Fruit fly (Drosophila melanogaster) whole organism, embryonic: ENCODE results near the gene Xe7.

Source experiments
- CG10267 ChIP-seq: fragments of 200-800 bp; sonication (Bioruptor generic); optimal IDR thresholded peaks from 2 replicates; lab custom pipeline; 2018; ENCODE audit warnings: missing biosample characterization, mild to moderate bottlenecking, missing genetic modification characterization, moderate library complexity
- CG12769 ChIP-seq: fragments of 200-800 bp; sonication (Bioruptor generic); optimal IDR thresholded peaks from 2 replicates; lab custom pipeline; 2019; ENCODE audit warnings: missing biosample characterization, mild to moderate bottlenecking, missing genetic modification characterization, moderate library complexity
- CG14050 ChIP-seq: fragments of 200-800 bp; sonication (Bioruptor generic); IDR thresholded peaks from 3 replicates; pipeline ENCODE4 v1.3.6; 2022; ENCODE audit warnings: missing biosample characterization, missing genetic modification characterization
- CG14860 ChIP-seq: fragments of 200-800 bp; sonication (Bioruptor generic); IDR thresholded peaks from 3 replicates; pipeline ENCODE4 v1.3.6; 2022; ENCODE audit warnings: missing biosample characterization, missing genetic modification characterization; ENCODE audit not compliant: partially characterized antibody
- CG15601 ChIP-seq: fragments of 200-800 bp; sonication (Bioruptor generic); optimal IDR thresholded peaks from 3 replicates; lab custom pipeline; 2019; ENCODE audit warnings: missing biosample characterization, mild to moderate bottlenecking, missing genetic modification characterization, moderate library complexity
- CG15696 ChIP-seq: fragments of 200-800 bp; sonication (Bioruptor generic); optimal IDR thresholded peaks from 2 replicates; lab custom pipeline; 2019; ENCODE audit warnings: missing biosample characterization, mild to moderate bottlenecking, missing genetic modification characterization, moderate library complexity
- CG17912 ChIP-seq: fragments of 200-800 bp; sonication (Bioruptor generic); optimal IDR thresholded peaks from 2 replicates; lab custom pipeline; 2018; ENCODE audit warnings: missing biosample characterization, mild to moderate bottlenecking, missing genetic modification characterization
- CG1792 ChIP-seq: fragments of 200-800 bp; sonication (Bioruptor generic); optimal IDR thresholded peaks from 2 replicates; lab custom pipeline; 2016; ENCODE audit warnings: missing biosample characterization, missing genetic modification characterization
- CG31388 ChIP-seq: fragments of 200-800 bp; sonication (Bioruptor generic); optimal IDR thresholded peaks from 2 replicates; lab custom pipeline; 2016; ENCODE audit warnings: missing biosample characterization, missing genetic modification characterization
- CG32772 ChIP-seq: fragments of 200-800 bp; sonication (Bioruptor generic); IDR thresholded peaks from 2 replicates; pipeline ENCODE4 v1.3.6; 2022; ENCODE audit warnings: missing biosample characterization, missing genetic modification characterization
- CG34422 ChIP-seq: fragments of 200-800 bp; sonication (Bioruptor generic); IDR thresholded peaks from 3 replicates; pipeline ENCODE4 v1.3.6; 2022; ENCODE audit warnings: missing biosample characterization, missing genetic modification characterization
- CG3838 ChIP-seq: fragments of 200-800 bp; sonication (Bioruptor generic); optimal IDR thresholded peaks from 3 replicates; lab custom pipeline; 2016; ENCODE audit warnings: missing biosample characterization, missing genetic modification characterization
- CG43689 ChIP-seq: fragments of 200-800 bp; sonication (Bioruptor generic); IDR thresholded peaks from 2 replicates; pipeline ENCODE4 v1.3.6; 2022; ENCODE audit warnings: missing biosample characterization, missing genetic modification characterization
- CG5245 ChIP-seq: fragments of 200-800 bp; sonication (Bioruptor generic); optimal IDR thresholded peaks from 3 replicates; lab custom pipeline; 2016; ENCODE audit warnings: missing biosample characterization, missing genetic modification characterization
- CG7357 ChIP-seq: fragments of 200-800 bp; sonication (Bioruptor generic); IDR thresholded peaks from 3 replicates; pipeline ENCODE4 v1.3.6; 2022; ENCODE audit warnings: missing biosample characterization, missing genetic modification characterization
- CkIIα-i1 ChIP-seq: fragments of 200-800 bp; sonication (Bioruptor generic); IDR thresholded peaks from 2 replicates; pipeline ENCODE4 v1.3.6; 2022; ENCODE audit warnings: missing biosample characterization, missing genetic modification characterization
- Ets97D ChIP-seq: fragments of 200-800 bp; sonication (Bioruptor generic); optimal IDR thresholded peaks from 3 replicates; lab custom pipeline; 2016; ENCODE audit warnings: missing biosample characterization, missing genetic modification characterization
- Fer2 ChIP-seq: fragments of 200-800 bp; sonication (Bioruptor generic); optimal IDR thresholded peaks from 2 replicates; lab custom pipeline; 2018; ENCODE audit warnings: missing biosample characterization, mild to moderate bottlenecking, missing genetic modification characterization, moderate library complexity
- Gsc ChIP-seq: fragments of 200-800 bp; sonication (Bioruptor generic); IDR thresholded peaks from 2 replicates; pipeline ENCODE4 v1.3.6; 2022; ENCODE audit warnings: missing biosample characterization, missing genetic modification characterization
- HLH54F ChIP-seq: fragments of 200-800 bp; sonication (Bioruptor generic); optimal IDR thresholded peaks from 3 replicates; lab custom pipeline; 2016; ENCODE audit warnings: missing biosample characterization, missing genetic modification characterization
- MESR4 ChIP-seq: fragments of 200-800 bp; sonication (Bioruptor generic); optimal IDR thresholded peaks from 2 replicates; lab custom pipeline; 2018; ENCODE audit warnings: missing biosample characterization, mild to moderate bottlenecking, missing genetic modification characterization, moderate library complexity
- Rx ChIP-seq: fragments of 200-800 bp; sonication (Bioruptor generic); IDR thresholded peaks from 2 replicates; pipeline ENCODE4 v1.3.6; 2022; ENCODE audit warnings: missing biosample characterization, missing genetic modification characterization
- Side ChIP-seq: fragments of 200-800 bp; sonication (Bioruptor generic); optimal IDR thresholded peaks from 2 replicates; lab custom pipeline; 2016; ENCODE audit warnings: missing biosample characterization, missing genetic modification characterization
- Tbp ChIP-seq: fragments of >200 bp; optimal IDR thresholded peaks from 2 replicates; lab custom pipeline; 2018; ENCODE audit warnings: missing biosample characterization, missing genetic modification characterization
- Xbp1 ChIP-seq: fragments of 200-800 bp; sonication (Bioruptor generic); optimal IDR thresholded peaks from 3 replicates; lab custom pipeline; 2016; ENCODE audit warnings: missing biosample characterization, mild to moderate bottlenecking, missing genetic modification characterization
- abd-A ChIP-seq: fragments of 200-800 bp; sonication (Bioruptor generic); optimal IDR thresholded peaks from 3 replicates; lab custom pipeline; 2019; ENCODE audit warnings: missing biosample characterization, mild to moderate bottlenecking, missing genetic modification characterization, moderate library complexity
- ap ChIP-seq: fragments of 200-800 bp; sonication (Bioruptor generic); IDR thresholded peaks from 2 replicates; pipeline ENCODE4 v1.3.6; 2022; ENCODE audit warnings: missing biosample characterization, missing genetic modification characterization
- bab2 ChIP-seq: fragments of 200-800 bp; sonication (Bioruptor generic); optimal IDR thresholded peaks from 2 replicates; lab custom pipeline; 2016; ENCODE audit warnings: missing biosample characterization, missing genetic modification characterization
- bbx ChIP-seq: fragments of 200-800 bp; sonication (Bioruptor generic); IDR thresholded peaks from 2 replicates; pipeline ENCODE4 v1.3.6; 2022; ENCODE audit warnings: missing biosample characterization, missing genetic modification characterization; ENCODE audit not compliant: partially characterized antibody
- crc ChIP-seq: fragments of 200-800 bp; sonication (Bioruptor generic); optimal IDR thresholded peaks from 2 replicates; lab custom pipeline; 2016; ENCODE audit warnings: missing biosample characterization, missing genetic modification characterization
- crol ChIP-seq: fragments of 200-800 bp; sonication (Bioruptor generic); IDR thresholded peaks from 2 replicates; pipeline ENCODE4 v1.3.6; 2022; ENCODE audit warnings: missing biosample characterization, missing genetic modification characterization
- dan ChIP-seq: fragments of 200-800 bp; sonication (Bioruptor generic); IDR thresholded peaks from 2 replicates; pipeline ENCODE4 v1.3.6; 2022; ENCODE audit warnings: missing biosample characterization, missing genetic modification characterization
- disco-r ChIP-seq: fragments of 200-800 bp; sonication (Bioruptor generic); optimal IDR thresholded peaks from 2 replicates; lab custom pipeline; 2016; ENCODE audit warnings: missing biosample characterization, missing genetic modification characterization
- fd64A ChIP-seq: fragments of 200-800 bp; sonication (Bioruptor generic); optimal IDR thresholded peaks from 3 replicates; lab custom pipeline; 2018; ENCODE audit warnings: missing biosample characterization, mild to moderate bottlenecking, missing genetic modification characterization
- fd96Cb ChIP-seq: fragments of 200-800 bp; sonication (Bioruptor generic); optimal IDR thresholded peaks from 2 replicates; lab custom pipeline; 2018; ENCODE audit warnings: missing biosample characterization, mild to moderate bottlenecking, missing genetic modification characterization, moderate library complexity
- fu2 ChIP-seq: fragments of 200-800 bp; sonication (Bioruptor generic); optimal IDR thresholded peaks from 2 replicates; lab custom pipeline; 2016; ENCODE audit warnings: missing biosample characterization, missing genetic modification characterization
- gcm ChIP-seq: fragments of 200-800 bp; sonication (Bioruptor generic); optimal IDR thresholded peaks from 2 replicates; lab custom pipeline; 2019; ENCODE audit warnings: missing biosample characterization, mild to moderate bottlenecking, missing genetic modification characterization, moderate library complexity
- lov ChIP-seq, 2 experiments: fragments of 200-800 bp in 1 of 2; fragments of >200 bp in 1 of 2; sonication (Bioruptor generic) in 1 of 2; IDR thresholded peaks in 1 of 2; optimal IDR thresholded peaks in 1 of 2; 2 replicates in 1 of 2; 3 replicates in 1 of 2; pipeline versions ENCODE4 v1.3.6 to Lab custom; 2017 to 2022; ENCODE audit warnings: missing biosample characterization in 1 of 2, missing genetic modification characterization in 1 of 2
- mld ChIP-seq: fragments of 200-800 bp; sonication (Bioruptor generic); IDR thresholded peaks from 3 replicates; pipeline ENCODE4 v1.3.6; 2022; ENCODE audit warnings: missing biosample characterization, missing genetic modification characterization; ENCODE audit not compliant: partially characterized antibody
- oc ChIP-seq: fragments of 200-800 bp; sonication (Bioruptor generic); optimal IDR thresholded peaks from 2 replicates; lab custom pipeline; 2018; ENCODE audit warnings: missing biosample characterization, mild to moderate bottlenecking, missing genetic modification characterization, moderate library complexity
- p53 ChIP-seq: fragments of 200-800 bp; sonication (Bioruptor generic); optimal IDR thresholded peaks from 2 replicates; lab custom pipeline; 2016; ENCODE audit warnings: missing biosample characterization, missing genetic modification characterization
- pfk ChIP-seq: fragments of 200-800 bp; sonication (Bioruptor generic); optimal IDR thresholded peaks from 2 replicates; lab custom pipeline; 2018; ENCODE audit warnings: missing biosample characterization, mild to moderate bottlenecking, missing genetic modification characterization, moderate library complexity
- repo ChIP-seq: fragments of 200-800 bp; sonication (Bioruptor generic); optimal IDR thresholded peaks from 2 replicates; lab custom pipeline; 2016; ENCODE audit warnings: missing biosample characterization, missing genetic modification characterization
- ro ChIP-seq: fragments of 200-800 bp; sonication (Bioruptor generic); IDR thresholded peaks from 2 replicates; pipeline ENCODE4 v1.3.6; 2022; ENCODE audit warnings: missing biosample characterization, missing genetic modification characterization
- sens ChIP-seq: fragments of 200-800 bp; sonication (Bioruptor generic); peaks from one replicate; lab custom pipeline; 2016; ENCODE audit warnings: missing biosample characterization, missing genetic modification characterization
- sima ChIP-seq: fragments of 200-800 bp; sonication (Bioruptor generic); optimal IDR thresholded peaks from 2 replicates; lab custom pipeline; 2016; ENCODE audit warnings: missing biosample characterization, missing genetic modification characterization
- sisA ChIP-seq: fragments of 200-800 bp; sonication (Bioruptor generic); IDR thresholded peaks from 2 replicates; pipeline ENCODE4 v1.3.6; 2022; ENCODE audit warnings: missing biosample characterization, missing genetic modification characterization
- sna ChIP-seq: fragments of 200-800 bp; sonication (Bioruptor generic); IDR thresholded peaks from 2 replicates; pipeline ENCODE4 v1.3.6; 2022; ENCODE audit warnings: missing biosample characterization, missing genetic modification characterization; ENCODE audit not compliant: partially characterized antibody
- vvl ChIP-seq: fragments of 200-800 bp; sonication (Bioruptor generic); IDR thresholded peaks from 2 replicates; pipeline ENCODE4 v1.3.6; 2022; ENCODE audit warnings: missing biosample characterization, missing genetic modification characterization

Xe7 gene

DNA sequence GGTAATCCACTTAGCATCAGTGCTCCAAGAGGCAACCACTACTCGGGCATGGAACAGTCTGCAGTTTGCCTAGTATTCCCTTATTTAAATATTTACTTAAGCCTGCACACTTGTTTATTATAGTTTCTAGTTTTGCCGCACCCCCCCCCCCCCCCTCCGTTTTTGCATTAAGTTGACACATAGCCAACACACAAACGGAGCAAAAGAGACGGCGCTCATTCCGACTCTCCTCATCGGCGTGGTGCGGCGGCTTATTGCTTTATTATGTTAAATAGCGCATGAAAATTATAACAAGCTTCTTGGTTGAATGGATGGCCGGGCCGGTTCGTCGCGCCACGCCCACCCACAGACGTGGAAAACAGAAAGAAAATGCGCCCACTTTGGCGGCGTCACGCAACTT lies 20.5 kb upstream of the Xe7 start:
- TF ChIP-seq mld (GFP tag; lab: Robert Waterston, UW) (no peak), sima (GFP tag; lab: Kevin White, UChicago) (no peak), MESR4 (GFP tag; lab: Kevin White, UChicago) (no peak), sens (GFP tag; lab: Kevin White, UChicago) (peak; percentile 11), CG14050 (no peak), CG15696 (no peak), Side (GFP tag; lab: Kevin White, UChicago) (no peak), CG31388 (no peak), abd-A (tag; lab: Kevin White, UChicago) (peak; percentile 82), CG14860 (GFP tag; lab: Robert Waterston, UW) (0 out of 3 replicates have a peak, but pooled peaks have one; percentile 13), oc (tag; lab: Kevin White, UChicago) (peak; percentile 67), gcm (GFP tag; lab: Kevin White, UChicago) (no peak), crol (0 out of 2 replicates have a peak, but pooled peaks have one; percentile 20), p53 (GFP tag; lab: Kevin White, UChicago) (no peak), vvl (GFP tag; lab: Robert Waterston, UW) (peak; percentile 57)

DNA sequence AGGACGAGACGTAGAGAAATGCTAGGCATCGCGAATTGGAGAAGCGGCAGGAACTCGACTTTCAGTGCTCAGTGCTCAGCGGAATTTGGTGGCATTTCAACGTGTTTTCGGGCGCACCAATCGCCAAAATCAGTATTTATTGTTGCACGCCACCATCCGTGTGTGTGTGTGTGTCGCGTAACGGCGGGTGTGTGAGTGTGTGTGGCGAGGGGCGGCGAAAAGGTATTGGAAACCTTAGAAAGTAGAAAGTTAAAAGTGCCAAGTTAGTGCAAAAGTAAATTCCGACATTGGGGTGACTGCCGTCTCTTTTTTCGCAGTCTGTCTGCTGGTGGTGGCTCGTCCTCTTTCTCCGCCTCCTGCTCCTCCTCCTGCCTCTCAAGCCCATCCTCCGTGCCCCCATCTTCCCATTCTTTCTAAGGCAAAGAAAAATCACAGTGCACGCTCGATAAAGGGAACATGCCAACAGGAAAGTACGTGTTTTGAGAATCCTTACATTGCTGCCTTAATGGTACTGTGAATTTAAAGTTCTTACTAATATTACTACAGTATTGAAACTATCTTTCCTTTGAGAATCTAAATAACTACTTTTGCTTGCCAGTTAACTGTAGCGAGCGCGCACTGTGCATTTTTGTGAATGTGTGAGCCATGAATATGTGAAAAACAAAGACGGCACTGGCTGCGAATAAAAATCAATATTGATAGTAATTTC lies 17.1 kb upstream of the Xe7 start:
- peak; percentile 75 for TF ChIP-seq CG12769
- no peak for TF ChIP-seq CG43689 (GFP tag; lab: Robert Waterston, UW)
- TF ChIP-seq CG7357 (GFP tag; lab: Robert Waterston, UW) = no peak
- no peak; the same call in 1 of the 2 replicates for TF ChIP-seq CG32772 (GFP tag; lab: Robert Waterston, UW)
- TF ChIP-seq fd64A (GFP tag; lab: Kevin White, UChicago) = no peak
- no peak for TF ChIP-seq crc (GFP tag; lab: Kevin White, UChicago)
- TF ChIP-seq sna = no peak
- TF ChIP-seq fu2 (GFP tag; lab: Kevin White, UChicago) = no peak
- TF ChIP-seq ap (GFP tag; lab: Robert Waterston, UW) = no peak; the same call in 1 of the 2 replicates
- TF ChIP-seq Gsc (GFP tag; lab: Robert Waterston, UW) = peak; percentile 26; the same call in 1 of the 2 replicates
- TF ChIP-seq CG5245 = no peak
- TF ChIP-seq CG3838 = no peak
- TF ChIP-seq Ets97D = no peak
- no peak for TF ChIP-seq disco-r (GFP tag; lab: Kevin White, UChicago)
- TF ChIP-seq CG1792 = no peak
- TF ChIP-seq HLH54F = peak; percentile 57
- TF ChIP-seq CG10267 (tag; lab: Kevin White, UChicago) = no peak
- TF ChIP-seq Tbp (GFP tag; lab: Kevin White, UChicago) = no peak
- peak; percentile 37 for TF ChIP-seq repo (GFP tag; lab: Kevin White, UChicago)
- peak; percentile 62 for TF ChIP-seq bab2
- TF ChIP-seq fd96Cb (tag; lab: Kevin White, UChicago) = peak; percentile 58
- TF ChIP-seq CG15601 (tag; lab: Kevin White, UChicago) = peak; percentile 31
- no peak for TF ChIP-seq CkIIα-i1 (GFP tag; lab: Robert Waterston, UW)
- no peak for TF ChIP-seq pfk
- TF ChIP-seq CG34422 = no peak
- TF ChIP-seq Xbp1 (GFP tag; lab: Kevin White, UChicago) = peak; percentile 41
- TF ChIP-seq vvl (GFP tag; lab: Robert Waterston, UW) = peak; percentile 65
- no peak for TF ChIP-seq CG17912
- TF ChIP-seq Fer2 (tag; lab: Kevin White, UChicago) = peak; percentile 2
- peak; percentile 59 for TF ChIP-seq sisA (GFP tag; lab: Robert Waterston, UW)
- TF ChIP-seq bbx (GFP tag; lab: Robert Waterston, UW) = no peak
- TF ChIP-seq dan = no peak
- TF ChIP-seq lov (optimal IDR thresholded peaks at IDR 0.05; lab: Kevin White, UChicago) = no peak
- TF ChIP-seq lov (GFP tag; IDR thresholded peaks at IDR 0.05; lab: Robert Waterston, UW) = no peak
- no peak for TF ChIP-seq ro
- no peak for TF ChIP-seq Rx (GFP tag; lab: Robert Waterston, UW)
